Worm (Caenorhabditis elegans): Measurements from ENCODE around the gene Y54F10BM.20.
A peak's percentile ranks its signal among the peaks of the same experiment; 100 is the strongest.

The Y54F10BM.20 gene

ce11 chrIII:2331033-2331625, 23.1 kb downstream of the Y54F10BM.20 start, which contains the start of the genes Y54F10BM.13 and ppm-1.D:
Gene Y54F10BM.13 (minus strand): TSS chrIII:2331083.
Gene ppm-1.D (plus strand): TSS chrIII:2331572.
- TF ChIP-seq mcd-1 (GFP tag; IDR thresholded peaks at IDR 0.05) (peak; percentile 89), Y53G8AR.9 (GFP tag; conservative IDR thresholded peaks at IDR 0.05) (no peak), D2030.7 (GFP tag; IDR thresholded peaks at IDR 0.05) (peak; percentile 55; the same call in 1 of the 2 replicates), lsl-1 (GFP tag; optimal IDR thresholded peaks at IDR 0.05) (peak; percentile 37), nhr-179 (tag; optimal IDR thresholded peaks at IDR 0.05) (no peak), efl-1 (GFP tag; optimal IDR thresholded peaks at IDR 0.05) (peak; percentile 85), madf-6 (GFP tag; IDR thresholded peaks at IDR 0.05) (peak; percentile 19; the same call in 1 of the 2 replicates), nfya-2 (GFP tag; IDR thresholded peaks at IDR 0.05) (no peak), athp-1 (tag; optimal IDR thresholded peaks at IDR 0.05) (no peak), attf-5 (GFP tag; optimal IDR thresholded peaks at IDR 0.05) (peak; percentile 4), lin-54 (GFP tag; optimal IDR thresholded peaks at IDR 0.05) (peak; percentile 76), dpl-1 (GFP tag; optimal IDR thresholded peaks at IDR 0.05) (peak; percentile 63), lin-35 (GFP tag; optimal IDR thresholded peaks at IDR 0.05) (peak in 1 of 3 experiments; percentile 48)

ce11 chrIII:2343273-2343672, 35.2 kb downstream of the Y54F10BM.20 start, which contains the start of gene phf-5:
Gene phf-5 (plus strand): TSS chrIII:2343573.
- no peak for TF ChIP-seq F52B5.7 (tag; optimal IDR thresholded peaks at IDR 0.05)
- TF ChIP-seq snpc-4 (GFP tag; optimal IDR thresholded peaks at IDR 0.05) = no peak
- TF ChIP-seq snpc-4 (tag; optimal IDR thresholded peaks at IDR 0.05) = no peak
- TF ChIP-seq dpff-1 (tag; optimal IDR thresholded peaks at IDR 0.05) = no peak
- no peak for TF ChIP-seq ccch-3 (GFP tag; optimal IDR thresholded peaks at IDR 0.05)
- TF ChIP-seq lsl-1 (GFP tag; optimal IDR thresholded peaks at IDR 0.05) = no peak
- TF ChIP-seq ceh-100 (GFP tag; IDR thresholded peaks at IDR 0.05) = no peak
- TF ChIP-seq ceh-79 (tag; optimal IDR thresholded peaks at IDR 0.05) = no peak
- no peak for TF ChIP-seq tbx-9 (tag; optimal IDR thresholded peaks at IDR 0.05; ENCODE audit: borderline replicate concordance)
- TF ChIP-seq madf-10 (tag; optimal IDR thresholded peaks at IDR 0.05) = no peak
- TF ChIP-seq mcd-1 (GFP tag; IDR thresholded peaks at IDR 0.05) = no peak
- no peak for TF ChIP-seq F57A8.1 (GFP tag; optimal IDR thresholded peaks at IDR 0.05)
- no peak for TF ChIP-seq bed-2 (GFP tag; IDR thresholded peaks at IDR 0.05)
- TF ChIP-seq K11D2.4 (GFP tag; IDR thresholded peaks at IDR 0.05) = no peak
- no peak for TF ChIP-seq him-1 (tag; optimal IDR thresholded peaks at IDR 0.05)
- TF ChIP-seq nhr-120 (GFP tag; IDR thresholded peaks at IDR 0.05) = no peak
- TF ChIP-seq cebp-1 (GFP tag; IDR thresholded peaks at IDR 0.05) = no peak
- TF ChIP-seq cebp-1 (tag; optimal IDR thresholded peaks at IDR 0.05) = no peak
- no peak for TF ChIP-seq F33H1.4 (GFP tag; IDR thresholded peaks at IDR 0.05)
- TF ChIP-seq D2030.7 (GFP tag; IDR thresholded peaks at IDR 0.05) = no peak
- TF ChIP-seq F10E7.11 (tag; optimal IDR thresholded peaks at IDR 0.05) = no peak
- no peak for TF ChIP-seq aptf-2 (GFP tag; conservative IDR thresholded peaks at IDR 0.05)

DNA sequence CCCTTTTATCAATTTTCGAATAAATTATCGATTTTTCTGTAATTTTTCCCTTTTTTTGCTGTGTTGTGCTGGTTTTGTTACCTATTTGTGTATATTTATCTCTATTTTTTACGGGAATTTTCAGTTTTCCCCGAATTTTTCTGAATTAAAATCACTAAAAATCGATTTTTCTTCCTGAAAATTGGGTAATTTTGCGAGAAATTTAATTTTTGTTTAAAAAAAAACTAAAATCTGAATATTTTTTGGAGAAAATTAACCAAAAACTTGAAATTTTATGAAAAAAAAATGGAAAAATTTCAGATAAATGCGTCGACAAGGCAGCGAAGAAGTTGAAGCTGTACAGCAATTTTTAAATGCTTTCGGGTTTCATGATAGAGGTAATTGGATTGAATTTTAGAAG, 39.2 kb downstream of the Y54F10BM.20 start, which contains the start of gene gip-1:
Gene gip-1 (plus strand): TSS at position 301 of the 400 bp plus-strand sequence.
- no peak for TF ChIP-seq somi-1 (GFP tag; optimal IDR thresholded peaks at IDR 0.05)
- TF ChIP-seq nfyb-1 (GFP tag; IDR thresholded peaks at IDR 0.05) = no peak
- no peak for TF ChIP-seq ceh-91 (GFP tag; IDR thresholded peaks at IDR 0.05)
- TF ChIP-seq ceh-79 (tag; optimal IDR thresholded peaks at IDR 0.05) = no peak

ce11 chrIII:2349956-2350355, 41.9 kb downstream of the Y54F10BM.20 start:
- TF ChIP-seq unc-62 (GFP tag; optimal IDR thresholded peaks at IDR 0.05) (no peak), attf-6 (GFP tag; IDR thresholded peaks at IDR 0.05) (no peak), T07F8.4 (tag; optimal IDR thresholded peaks at IDR 0.05) (no peak), ztf-18 (tag; optimal IDR thresholded peaks at IDR 0.05) (no peak), nhr-80 (tag; optimal IDR thresholded peaks at IDR 0.05) (no peak), lir-1 (GFP tag; conservative IDR thresholded peaks at IDR 0.05) (no peak), hmg-20 (GFP tag; IDR thresholded peaks at IDR 0.05) (no peak), dpl-1 (GFP tag; optimal IDR thresholded peaks at IDR 0.05) (no peak), atf-7 (tag; optimal IDR thresholded peaks at IDR 0.05) (no peak)
